Worm (Caenorhabditis elegans) whole organism, early embryonic: ENCODE data around the gene D1014.6.

Experiments used
- B0310.2 ChIP-seq: sonication (generic microtip); optimal IDR thresholded peaks from 2 replicates; lab custom pipeline; 2016; ENCODE audit warnings: mild to moderate bottlenecking, missing genetic modification characterization, missing compliant biosample characterization
- F13C5.2 ChIP-seq: sonication (generic microtip); optimal IDR thresholded peaks from 2 replicates; lab custom pipeline; 2017; ENCODE audit warnings: mild to moderate bottlenecking, missing genetic modification characterization, inconsistent platforms, missing compliant biosample characterization
- aly-1 ChIP-seq: sonication (generic microtip); optimal IDR thresholded peaks from 2 replicates; lab custom pipeline; 2016; ENCODE audit warnings: missing genetic modification characterization, missing compliant biosample characterization
- ama-1 ChIP-seq: fragments of 150-350 bp; optimal IDR thresholded peaks from 2 replicates; lab custom pipeline; 2014
- ceh-13 ChIP-seq: fragments of 200-800 bp; sonication (Bioruptor generic); optimal IDR thresholded peaks from 2 replicates; lab custom pipeline; 2018; ENCODE audit warnings: mild to moderate bottlenecking, missing genetic modification characterization, missing compliant biosample characterization
- ceh-36 ChIP-seq: sonication (generic microtip); optimal IDR thresholded peaks from 2 replicates; lab custom pipeline; 2016; ENCODE audit warnings: missing genetic modification characterization, inconsistent platforms, missing compliant biosample characterization
- ets-7 ChIP-seq: sonication (generic microtip); optimal IDR thresholded peaks from 2 replicates; lab custom pipeline; 2016; ENCODE audit warnings: missing genotype, missing genetic modification characterization, missing compliant biosample characterization
- flt-1 ChIP-seq: fragments of 200-800 bp; sonication (Bioruptor generic); IDR thresholded peaks from 2 replicates; pipeline ENCODE4 v1.3.6; 2022; ENCODE audit warnings: missing genetic modification characterization, missing compliant biosample characterization
- hmbx-1 ChIP-seq: sonication (generic microtip); optimal IDR thresholded peaks from 2 replicates; lab custom pipeline; 2016; ENCODE audit warnings: mild to moderate bottlenecking, missing genetic modification characterization, missing compliant biosample characterization
- hmg-4 ChIP-seq: fragments of 200-800 bp; sonication (Bioruptor generic); optimal IDR thresholded peaks from 2 replicates; lab custom pipeline; 2018; ENCODE audit warnings: mild to moderate bottlenecking, missing genetic modification characterization, missing compliant biosample characterization
- hnd-1 ChIP-seq: sonication (generic microtip); optimal IDR thresholded peaks from 2 replicates; lab custom pipeline; 2016; ENCODE audit warnings: missing genetic modification characterization, missing compliant biosample characterization
- pes-1 ChIP-seq: fragments of 200-800 bp; sonication (Bioruptor generic); IDR thresholded peaks from 2 replicates; pipeline ENCODE4 v1.3.6; 2022; ENCODE audit warnings: missing genetic modification reagents, missing genetic modification characterization, missing compliant biosample characterization
- scrt-1 ChIP-seq: fragments of 200-800 bp; sonication (Bioruptor generic); IDR thresholded peaks from 2 replicates; pipeline ENCODE4 v1.3.6; 2022; ENCODE audit warnings: missing genetic modification characterization, missing compliant biosample characterization
- sea-1 ChIP-seq: fragments of 200-800 bp; sonication (Bioruptor generic); conservative IDR thresholded peaks from 2 replicates; pipeline ENCODE4 v1.3.6; 2022; ENCODE audit warnings: missing genetic modification characterization, missing compliant biosample characterization
- tbx-11 ChIP-seq: fragments of 200-800 bp; sonication (Bioruptor generic); IDR thresholded peaks from 2 replicates; pipeline ENCODE4 v1.3.6; 2022; ENCODE audit warnings: missing genetic modification characterization, missing compliant biosample characterization
- tbx-37 ChIP-seq: fragments of 200-800 bp; sonication (Bioruptor generic); conservative IDR thresholded peaks from 2 replicates; pipeline ENCODE4 v1.3.6; 2022; ENCODE audit warnings: missing genetic modification reagents, missing genetic modification characterization, missing compliant biosample characterization
- tra-4 ChIP-seq: sonication (generic microtip); optimal IDR thresholded peaks from 2 replicates; lab custom pipeline; 2017; ENCODE audit warnings: missing genetic modification characterization, missing compliant biosample characterization

Gene D1014.6

DNA sequence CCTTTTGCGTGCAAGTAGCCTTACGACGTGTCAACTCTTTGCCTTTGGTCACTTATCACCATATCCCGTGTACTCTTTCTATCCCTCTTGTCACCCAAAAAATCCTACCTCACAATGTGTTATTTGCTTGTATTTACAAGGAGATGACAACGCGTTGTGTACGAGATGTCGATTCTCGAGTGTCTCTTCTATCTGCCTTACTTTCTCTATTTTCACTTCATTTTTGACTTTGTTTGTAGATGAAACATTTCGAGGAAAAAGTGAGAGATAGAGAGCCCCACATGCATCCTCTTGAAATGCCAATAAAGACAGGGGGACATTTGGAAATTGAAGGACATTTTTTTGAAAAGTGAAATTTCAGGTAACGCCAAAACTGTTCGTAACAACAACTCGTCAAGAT lies 10.2 kb upstream of the D1014.6 start:
- no peak for TF ChIP-seq tbx-11
- no peak for TF ChIP-seq hmg-4 (GFP tag; lab: Kevin White, UChicago)
- no peak for TF ChIP-seq F13C5.2
- TF ChIP-seq sea-1 (GFP tag; lab: Robert Waterston, UW), result no peak
- TF ChIP-seq flt-1 (GFP tag; lab: Robert Waterston, UW), result no peak
- TF ChIP-seq aly-1, result no peak
- TF ChIP-seq hnd-1 (tag; lab: Kevin White, UChicago), result no peak

DNA sequence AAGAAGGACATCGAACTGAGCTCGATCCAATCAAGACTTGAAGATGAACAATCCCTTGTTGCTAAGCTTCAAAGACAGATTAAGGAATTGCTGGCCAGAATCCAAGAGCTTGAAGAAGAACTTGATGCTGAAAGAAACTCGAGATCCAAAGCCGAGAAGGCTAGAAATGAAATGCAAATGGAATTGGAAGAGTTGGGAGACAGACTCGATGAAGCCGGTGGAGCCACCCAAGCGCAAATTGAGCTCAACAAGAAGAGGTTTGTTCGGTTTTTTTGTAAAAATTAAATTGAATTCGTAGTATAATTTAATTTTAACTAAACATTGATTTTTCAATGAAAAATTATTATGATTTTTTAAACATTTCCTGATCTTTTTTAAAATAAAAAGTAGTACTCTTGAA lies 6.4 kb upstream of the D1014.6 start:
- no peak for TF ChIP-seq ceh-36

DNA sequence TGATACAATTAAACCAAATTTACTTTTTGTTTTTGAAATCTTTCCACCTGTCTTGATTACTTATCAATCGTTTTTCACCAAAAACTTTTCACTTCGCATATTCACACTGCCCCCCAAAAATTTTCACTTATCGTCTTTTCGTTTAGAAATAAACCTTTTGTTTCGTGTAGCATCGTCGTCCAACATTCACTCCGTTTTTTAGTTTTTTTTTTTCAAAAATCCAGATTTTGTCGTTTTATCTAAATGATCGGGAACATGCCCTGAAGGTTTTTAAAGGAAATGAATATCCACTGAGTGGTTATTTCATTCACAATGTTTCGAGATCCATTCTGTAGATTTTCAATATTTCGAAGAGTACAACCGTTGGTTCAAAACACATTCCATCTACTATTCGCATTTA lies 3.0 kb upstream of the D1014.6 start, which contains the start of gene D1014.7:
D1014.7 (plus strand) TSS at position 301 of the 400 bp plus-strand sequence.
- no peak for TF ChIP-seq B0310.2
- TF ChIP-seq hmbx-1 (tag; lab: Kevin White, UChicago), result no peak
- no peak for TF ChIP-seq tbx-11
- no peak for TF ChIP-seq ama-1
- TF ChIP-seq sea-1 (GFP tag; lab: Robert Waterston, UW), result no peak
- no peak for TF ChIP-seq hmg-4 (GFP tag; lab: Kevin White, UChicago)
- TF ChIP-seq aly-1, result no peak
- TF ChIP-seq scrt-1 (GFP tag; lab: Robert Waterston, UW), result no peak
- no peak for TF ChIP-seq tra-4
- TF ChIP-seq pes-1 (GFP tag; lab: Robert Waterston, UW), result no peak
- TF ChIP-seq hnd-1 (tag; lab: Kevin White, UChicago), result no peak
- TF ChIP-seq F13C5.2, result no peak
- no peak for TF ChIP-seq ets-7 (tag; lab: Kevin White, UChicago)
- TF ChIP-seq tbx-37, result no peak
- no peak for TF ChIP-seq ceh-13 (GFP tag; lab: Kevin White, UChicago)
- no peak for TF ChIP-seq ceh-36
- TF ChIP-seq flt-1 (GFP tag; lab: Robert Waterston, UW), result no peak

DNA sequence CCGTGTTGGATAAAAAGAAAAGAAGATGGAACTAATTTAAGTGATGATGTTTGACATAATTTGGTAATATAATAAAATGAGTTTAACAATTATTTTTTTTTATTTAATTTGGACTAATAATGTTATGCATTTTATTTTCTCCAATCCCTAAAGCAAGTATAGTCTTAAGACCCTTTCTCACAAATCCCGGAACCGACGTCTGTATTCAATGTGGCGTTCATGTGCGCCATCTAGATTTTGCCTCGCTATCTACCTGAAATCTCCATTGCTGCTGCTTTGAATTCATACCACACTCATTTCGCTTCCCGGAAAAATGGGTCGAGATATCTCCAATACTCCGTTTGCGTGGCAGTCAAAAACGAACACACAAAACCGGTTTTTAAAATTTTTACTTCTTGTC lies 2.4 kb downstream of the D1014.6 start, which contains the start of gene D1014.5:
D1014.5 (plus strand) TSS at position 301 of the 400 bp plus-strand sequence.
- TF ChIP-seq F13C5.2 (no peak), ets-7 (tag; lab: Kevin White, UChicago) (no peak)

DNA sequence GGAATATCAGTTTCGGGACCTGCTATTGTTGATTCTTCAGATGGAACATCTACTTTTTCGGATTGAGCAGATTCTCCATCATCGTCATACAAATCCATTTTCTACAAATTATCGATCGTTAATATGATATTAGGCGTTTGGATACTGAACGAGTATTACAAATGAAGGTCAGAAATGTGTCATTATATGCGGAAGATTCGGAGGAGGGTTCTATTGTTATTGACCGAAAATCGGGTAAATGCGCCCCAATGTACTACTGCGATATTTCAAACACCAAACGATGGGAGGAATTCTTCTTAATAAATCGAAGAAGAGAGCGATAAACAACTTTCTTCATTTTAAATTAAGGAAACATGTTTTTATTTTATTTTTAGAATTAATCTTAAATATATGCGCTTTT lies 8.3 kb downstream of the D1014.6 start, which contains the start of gene spr-1:
spr-1 (minus strand) TSS at position 101 of the 400 bp plus-strand sequence.
- no peak for TF ChIP-seq F13C5.2
- TF ChIP-seq aly-1, result no peak
- TF ChIP-seq ceh-36, result no peak
- TF ChIP-seq hmbx-1 (tag; lab: Kevin White, UChicago), result no peak
- no peak for TF ChIP-seq hmg-4 (GFP tag; lab: Kevin White, UChicago)
- TF ChIP-seq sea-1 (GFP tag; lab: Robert Waterston, UW), result no peak
- no peak for TF ChIP-seq hnd-1 (tag; lab: Kevin White, UChicago)
- no peak for TF ChIP-seq tbx-37
- no peak for TF ChIP-seq ets-7 (tag; lab: Kevin White, UChicago)

- TF ChIP-seq aly-1 (no peak), tbx-11 (0 out of 2 replicates have a peak, but pooled peaks have one; percentile 35), ceh-36 (no peak)
Measured at ce11 chrV:8129719-8130118, 8.8 kb downstream of the D1014.6 start.

DNA sequence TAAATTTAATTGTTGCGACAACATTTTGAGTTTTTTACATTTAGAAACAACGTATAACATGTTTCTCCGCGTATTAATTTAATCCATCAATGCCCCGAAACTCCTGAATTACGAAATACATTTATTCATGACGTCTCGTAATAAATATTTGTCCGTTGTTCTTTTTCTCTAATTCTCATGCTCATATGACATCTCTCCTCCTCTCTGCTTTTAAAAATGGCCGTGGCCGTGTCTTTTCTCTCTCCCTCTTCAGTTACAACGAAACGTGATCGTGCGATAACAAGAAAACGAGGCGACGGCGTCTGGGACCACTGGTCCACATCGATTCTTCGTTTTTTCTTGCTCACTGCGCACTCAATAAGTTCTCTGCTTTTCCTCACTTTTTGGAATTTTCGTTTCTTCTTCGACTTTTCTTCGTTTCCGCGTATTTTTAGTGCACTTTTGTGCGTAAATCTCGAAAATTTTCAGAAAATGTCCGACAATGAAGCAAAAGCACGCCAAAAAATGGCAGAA lies 9.2 kb downstream of the D1014.6 start, which contains the start of gene snap-1:
snap-1 (plus strand) TSS at position 463 of the 513 bp plus-strand sequence.
- TF ChIP-seq scrt-1 (GFP tag; lab: Robert Waterston, UW) (no peak), sea-1 (GFP tag; lab: Robert Waterston, UW) (no peak), tbx-11 (no peak), flt-1 (GFP tag; lab: Robert Waterston, UW) (no peak), hnd-1 (tag; lab: Kevin White, UChicago) (no peak), pes-1 (GFP tag; lab: Robert Waterston, UW) (no peak), ceh-13 (GFP tag; lab: Kevin White, UChicago) (no peak), tra-4 (no peak), F13C5.2 (no peak)

DNA sequence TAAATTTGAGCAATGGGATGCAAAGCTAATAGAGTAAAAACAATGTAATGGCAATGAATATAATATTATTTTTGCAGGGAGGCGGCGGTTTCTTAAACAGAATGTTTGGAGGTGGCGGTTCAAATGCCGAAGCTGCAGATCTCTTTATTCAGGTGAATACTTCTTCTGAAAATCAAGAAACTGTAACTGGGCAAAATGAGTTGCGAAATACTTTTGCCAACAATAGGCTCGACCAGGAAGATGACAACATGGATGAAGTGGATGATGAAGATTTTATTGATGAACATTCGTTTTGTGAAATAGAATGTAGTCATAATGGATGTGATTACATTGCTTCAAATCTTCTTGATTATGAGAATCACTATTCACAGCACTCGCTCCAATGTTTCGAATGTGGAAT lies 9.8 kb downstream of the D1014.6 start:
- no peak for TF ChIP-seq sea-1 (GFP tag; lab: Robert Waterston, UW)
- TF ChIP-seq aly-1, result no peak
- TF ChIP-seq ceh-36, result no peak
- TF ChIP-seq hnd-1 (tag; lab: Kevin White, UChicago), result no peak
- TF ChIP-seq hmbx-1 (tag; lab: Kevin White, UChicago), result no peak
- no peak for TF ChIP-seq tbx-11
- TF ChIP-seq flt-1 (GFP tag; lab: Robert Waterston, UW), result no peak
- no peak for TF ChIP-seq tra-4
- no peak for TF ChIP-seq ceh-13 (GFP tag; lab: Kevin White, UChicago)
- TF ChIP-seq ets-7 (tag; lab: Kevin White, UChicago), result no peak
- no peak for TF ChIP-seq ama-1
- TF ChIP-seq pes-1 (GFP tag; lab: Robert Waterston, UW), result no peak

- TF ChIP-seq tra-4 (no peak), ceh-36 (no peak), hnd-1 (tag; lab: Kevin White, UChicago) (no peak), tbx-11 (no peak), flt-1 (GFP tag; lab: Robert Waterston, UW) (no peak), hmg-4 (GFP tag; lab: Kevin White, UChicago) (no peak), hmbx-1 (tag; lab: Kevin White, UChicago) (no peak), F13C5.2 (no peak), sea-1 (GFP tag; lab: Robert Waterston, UW) (no peak), B0310.2 (no peak), ets-7 (tag; lab: Kevin White, UChicago) (no peak), pes-1 (GFP tag; lab: Robert Waterston, UW) (no peak), scrt-1 (GFP tag; lab: Robert Waterston, UW) (no peak), tbx-37 (no peak)
Measured at ce11 chrV:8131628-8132027, 10.7 kb downstream of the D1014.6 start.
